Worm (Caenorhabditis elegans): ENCODE measurements around the gene ZK856.19.

ZK856.19 gene

DNA sequence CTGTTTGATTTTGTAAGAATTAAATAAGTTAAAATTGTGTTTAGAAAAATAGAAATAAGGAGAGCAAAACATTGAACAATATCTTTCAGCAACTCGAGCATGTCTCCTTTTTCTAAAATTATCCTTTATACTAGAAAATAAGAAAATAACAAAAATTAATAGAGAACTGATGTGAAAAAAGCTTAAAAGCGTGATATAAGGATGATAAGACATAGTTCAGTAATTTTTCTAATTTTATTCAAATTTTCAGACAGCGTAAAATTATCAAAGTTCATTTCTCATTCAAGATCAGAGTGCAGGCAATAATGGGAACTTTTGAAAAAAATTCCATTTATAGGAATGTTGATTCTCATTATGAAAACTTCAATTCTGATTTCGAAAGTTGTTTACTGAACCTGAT, 28.6 kb upstream of the ZK856.19 start, which contains the start of gene str-182:
str-182 (minus strand) TSS at position 101 of the 400 bp plus-strand sequence.
- TF ChIP-seq zip-11 (GFP tag; IDR thresholded peaks at IDR 0.05) (no peak), duxl-1 (tag; optimal IDR thresholded peaks at IDR 0.05; ENCODE audit: poor library complexity) (no peak), lin-15B (tag; optimal IDR thresholded peaks at IDR 0.05) (no peak), lim-7 (GFP tag; IDR thresholded peaks at IDR 0.05) (no peak), ztf-7 (tag; optimal IDR thresholded peaks at IDR 0.05) (no peak), lin-39 (tag; optimal IDR thresholded peaks at IDR 0.05) (no peak), T20F7.1 (GFP tag; optimal IDR thresholded peaks at IDR 0.05) (no peak), mes-2 (tag; optimal IDR thresholded peaks at IDR 0.05; ENCODE audit: poor library complexity, severe bottlenecking) (no peak), dmd-9 (GFP tag; IDR thresholded peaks at IDR 0.05) (no peak), nhr-237 (tag; optimal IDR thresholded peaks at IDR 0.05) (no peak), nhr-111 (GFP tag; optimal IDR thresholded peaks at IDR 0.05) (no peak), saeg-2 (GFP tag; IDR thresholded peaks at IDR 0.05) (no peak), nhr-28 (tag; optimal IDR thresholded peaks at IDR 0.05) (no peak), nhr-102 (tag; optimal IDR thresholded peaks at IDR 0.05) (no peak), Y75B8A.6 (GFP tag; IDR thresholded peaks at IDR 0.05) (no peak), lin-38 (GFP tag; IDR thresholded peaks at IDR 0.05) (no peak), pha-4 (GFP tag; IDR thresholded peaks at IDR 0.05) (no peak), pha-4 (tag; optimal IDR thresholded peaks at IDR 0.05) (no peak), mep-1 (tag; optimal IDR thresholded peaks at IDR 0.05) (no peak)

DNA sequence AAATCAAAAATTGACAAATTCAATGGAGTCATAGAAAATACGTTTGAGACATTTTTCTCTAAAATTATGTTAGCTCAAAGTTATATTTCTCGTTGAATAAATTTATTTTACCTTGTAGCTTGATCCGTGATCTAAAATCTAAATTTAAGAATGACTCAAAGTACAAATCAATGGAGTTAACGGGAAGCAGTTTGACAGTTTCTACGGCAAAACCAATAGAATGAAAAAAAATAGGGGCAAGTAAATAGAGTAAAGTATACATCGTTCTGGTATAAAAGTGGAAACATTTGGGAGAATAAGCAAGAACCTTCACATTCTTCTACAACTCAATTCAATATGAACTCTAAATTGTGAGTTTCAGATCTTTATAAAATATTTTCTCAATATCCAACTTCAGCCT, 26.2 kb upstream of the ZK856.19 start, which contains the start of gene fipr-6:
fipr-6 (plus strand) TSS at position 301 of the 400 bp plus-strand sequence.
- no peak for TF ChIP-seq lin-38 (GFP tag; IDR thresholded peaks at IDR 0.05)
- TF ChIP-seq daf-12 (tag; optimal IDR thresholded peaks at IDR 0.05) = no peak

DNA sequence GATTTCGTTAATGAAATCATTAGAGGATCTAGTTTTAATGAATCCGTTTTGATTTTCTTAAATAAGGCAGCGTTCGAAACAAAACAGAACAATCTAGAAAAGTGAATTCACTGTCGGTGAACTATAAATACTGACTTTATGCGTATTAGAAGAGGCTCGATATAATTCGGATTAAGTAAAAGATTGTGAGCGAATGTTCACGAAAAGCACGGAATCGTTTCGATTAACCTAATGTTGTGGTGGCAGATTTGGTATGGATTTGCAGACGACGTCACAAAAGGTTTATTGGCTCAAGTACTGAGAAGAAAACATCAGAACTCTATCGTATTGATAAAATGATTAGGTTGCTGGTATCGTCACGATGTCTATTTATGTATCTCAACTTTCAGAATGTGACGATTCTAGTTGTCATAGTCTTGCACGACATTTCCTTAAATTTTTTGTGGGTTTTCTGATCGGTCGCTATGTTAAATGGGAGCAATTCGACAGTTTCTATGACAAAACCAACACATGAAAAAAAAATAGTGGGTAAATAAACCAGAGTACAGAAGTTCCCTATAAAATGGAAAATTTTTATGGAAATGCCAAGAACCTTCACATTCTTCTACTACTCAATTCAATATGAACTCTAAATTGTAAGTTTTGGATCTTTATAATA, 24.6 kb upstream of the ZK856.19 start, which contains the start of the genes pyt-1 and fipr-7:
pyt-1 (minus strand) TSS at position 101 of the 658 bp plus-strand sequence.
fipr-7 (plus strand) TSS at position 608 of the 658 bp plus-strand sequence.
- TF ChIP-seq ztf-11 (tag; optimal IDR thresholded peaks at IDR 0.05) (no peak), ZK337.2 (GFP tag; IDR thresholded peaks at IDR 0.05) (no peak), madf-9 (GFP tag; conservative IDR thresholded peaks at IDR 0.05) (no peak), ctbp-1 (GFP tag; IDR thresholded peaks at IDR 0.05) (no peak), nhr-41 (GFP tag; IDR thresholded peaks at IDR 0.05) (no peak), lin-15B (tag; optimal IDR thresholded peaks at IDR 0.05) (no peak), nhr-237 (tag; optimal IDR thresholded peaks at IDR 0.05) (no peak), ama-1 (optimal IDR thresholded peaks at IDR 0.05) (no peak), unc-62 (GFP tag; optimal IDR thresholded peaks at IDR 0.05 in 1 of 2) (no peak), unc-62 (tag; optimal IDR thresholded peaks at IDR 0.05) (no peak), daf-12 (tag; optimal IDR thresholded peaks at IDR 0.05) (no peak), T20F7.1 (GFP tag; optimal IDR thresholded peaks at IDR 0.05) (no peak), set-16 (GFP tag; IDR thresholded peaks at IDR 0.05) (no peak), daf-19 (GFP tag; conservative IDR thresholded peaks at IDR 0.05) (no peak), tra-1 (GFP tag; IDR thresholded peaks at IDR 0.05) (no peak), dpl-1 (GFP tag; optimal IDR thresholded peaks at IDR 0.05) (no peak), duxl-1 (tag; optimal IDR thresholded peaks at IDR 0.05; ENCODE audit: poor library complexity) (no peak), nhr-48 (tag; optimal IDR thresholded peaks at IDR 0.05) (no peak), attf-4 (tag; optimal IDR thresholded peaks at IDR 0.05) (no peak), nhr-42 (GFP tag; IDR thresholded peaks at IDR 0.05) (no peak), unc-130 (GFP tag; optimal IDR thresholded peaks at IDR 0.05) (no peak)

DNA sequence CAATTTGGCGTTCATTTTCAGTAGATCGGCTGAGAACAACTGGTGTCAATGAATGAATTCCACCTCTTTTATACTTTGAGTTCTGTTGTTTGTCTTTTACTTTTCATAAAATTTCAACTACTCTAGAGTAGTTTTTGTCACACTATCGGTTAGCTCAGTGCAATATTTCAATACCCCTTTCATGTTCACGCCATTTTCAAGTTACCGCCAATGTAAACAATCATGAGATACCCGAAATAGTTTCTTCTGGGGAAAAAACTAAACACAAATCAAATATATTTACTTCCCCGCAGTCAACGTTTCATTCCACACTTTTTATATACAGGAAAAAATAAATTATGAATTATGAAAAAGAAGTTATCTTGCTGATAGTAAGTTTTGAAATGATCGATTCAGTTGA, 23.6 kb upstream of the ZK856.19 start, which contains the start of gene fipr-4:
fipr-4 (minus strand) TSS at position 101 of the 400 bp plus-strand sequence.
- TF ChIP-seq F10B5.3 (tag; optimal IDR thresholded peaks at IDR 0.05) (no peak), nhr-41 (GFP tag; IDR thresholded peaks at IDR 0.05) (no peak), ZK337.2 (GFP tag; IDR thresholded peaks at IDR 0.05) (no peak), fkh-10 (GFP tag; optimal IDR thresholded peaks at IDR 0.05) (no peak), ztf-7 (tag; optimal IDR thresholded peaks at IDR 0.05) (no peak), F37D6.2 (tag; optimal IDR thresholded peaks at IDR 0.05) (no peak)

Measured in whole organism, L4 larva.